Fruit fly (Drosophila melanogaster) whole organism, embryonic: ENCODE data around the gene CG34282.

Source experiments
- CG15073 ChIP-seq: fragments of 200-800 bp; sonication (Bioruptor generic); optimal IDR thresholded peaks from 2 replicates; lab custom pipeline; 2016; ENCODE audit warnings: missing biosample characterization, missing genetic modification characterization
- CG17186 ChIP-seq: fragments of 200-800 bp; sonication (Bioruptor generic); optimal IDR thresholded peaks from 3 replicates; lab custom pipeline; 2017; ENCODE audit warnings: missing biosample characterization, missing genetic modification reagents, missing genetic modification characterization
- CG18262 ChIP-seq: fragments of 200-800 bp; optimal IDR thresholded peaks from 3 replicates; lab custom pipeline; 2019; ENCODE audit warnings: missing biosample characterization, mild to moderate bottlenecking, missing genetic modification characterization, moderate library complexity
- CG18619 ChIP-seq: fragments of 200-800 bp; sonication (Bioruptor generic); optimal IDR thresholded peaks from 3 replicates; lab custom pipeline; 2017; ENCODE audit warnings: missing biosample characterization, mild to moderate bottlenecking, missing genetic modification characterization
- CG31441 ChIP-seq: fragments of 200-800 bp; sonication (Bioruptor generic); IDR thresholded peaks from 2 replicates; pipeline ENCODE4 v1.3.6; 2022; ENCODE audit warnings: missing biosample characterization, missing genetic modification characterization
- CG32772 ChIP-seq: fragments of 200-800 bp; sonication (Bioruptor generic); IDR thresholded peaks from 2 replicates; pipeline ENCODE4 v1.3.6; 2022; ENCODE audit warnings: missing biosample characterization, missing genetic modification characterization
- CG43689 ChIP-seq: fragments of 200-800 bp; sonication (Bioruptor generic); IDR thresholded peaks from 2 replicates; pipeline ENCODE4 v1.3.6; 2022; ENCODE audit warnings: missing biosample characterization, missing genetic modification characterization
- CG7556 ChIP-seq: fragments of 200-800 bp; sonication (Bioruptor generic); optimal IDR thresholded peaks from 2 replicates; lab custom pipeline; 2017; ENCODE audit warnings: missing biosample characterization, mild to moderate bottlenecking, missing genetic modification characterization
- CG7786 ChIP-seq: fragments of 200-800 bp; sonication (Bioruptor generic); optimal IDR thresholded peaks from 2 replicates; lab custom pipeline; 2016; ENCODE audit warnings: missing biosample characterization, missing genetic modification characterization
- CG8089 ChIP-seq: fragments of 200-800 bp; sonication (Bioruptor generic); optimal IDR thresholded peaks from 3 replicates; lab custom pipeline; 2016; ENCODE audit warnings: missing biosample characterization, missing genetic modification characterization
- CG9609 ChIP-seq: fragments of 200-800 bp; sonication (Bioruptor generic); optimal IDR thresholded peaks from 3 replicates; lab custom pipeline; 2016; ENCODE audit warnings: missing biosample characterization, missing genetic modification characterization
- CG9932 ChIP-seq: fragments of 200-800 bp; sonication (Bioruptor generic); IDR thresholded peaks from 2 replicates; pipeline ENCODE4 v1.3.6; 2022; ENCODE audit warnings: missing biosample characterization, missing genetic modification characterization
- Drgx ChIP-seq: fragments of 200-800 bp; sonication (Bioruptor generic); IDR thresholded peaks from 2 replicates; pipeline ENCODE4 v1.3.6; 2022; ENCODE audit warnings: missing biosample characterization, missing genetic modification characterization
- E2f1 ChIP-seq: fragments of 200-800 bp; sonication (Bioruptor generic); IDR thresholded peaks from 2 replicates; pipeline ENCODE4 v1.3.6; 2022; ENCODE audit warnings: missing biosample characterization, missing genetic modification characterization
- Ets65A ChIP-seq: fragments of 200-800 bp; sonication (Bioruptor generic); peaks from one replicate; lab custom pipeline; 2016; ENCODE audit warnings: missing biosample characterization, missing genetic modification characterization
- GATAe ChIP-seq: fragments of 200-800 bp; sonication (Bioruptor generic); conservative IDR thresholded peaks from 2 replicates; pipeline ENCODE4 v1.3.6; 2022; ENCODE audit warnings: missing biosample characterization, missing genetic modification characterization
- HHEX ChIP-seq: fragments of 200-800 bp; sonication (Bioruptor generic); optimal IDR thresholded peaks from 3 replicates; lab custom pipeline; 2017; ENCODE audit warnings: missing biosample characterization, mild to moderate bottlenecking, missing genetic modification characterization, missing genetic modification reagents
- Hey ChIP-seq: fragments of 200-800 bp; sonication (Bioruptor generic); optimal IDR thresholded peaks from 3 replicates; lab custom pipeline; 2018; ENCODE audit warnings: missing biosample characterization, mild to moderate bottlenecking, missing genetic modification characterization
- Hr78 ChIP-seq, 2 experiments: fragments of 200-800 bp in 1 of 2; fragments of >200 bp in 1 of 2; sonication (Bioruptor generic) in 1 of 2; optimal IDR thresholded peaks; 2 replicates each; lab custom pipeline; 2017 to 2019; ENCODE audit warnings: missing biosample characterization in 2 of 2, missing genetic modification characterization in 2 of 2, mild to moderate bottlenecking in 1 of 2, moderate library complexity in 1 of 2
- Kr ChIP-seq: fragments of 200-800 bp; sonication (Bioruptor generic); optimal IDR thresholded peaks from 2 replicates; lab custom pipeline; 2017; ENCODE audit warnings: missing biosample characterization, mild to moderate bottlenecking, missing genetic modification characterization
- Med ChIP-seq: fragments of 200-800 bp; sonication (Bioruptor generic); peaks from one replicate; lab custom pipeline; 2016; ENCODE audit warnings: missing biosample characterization, missing genetic modification characterization, mild to moderate bottlenecking, inconsistent platforms, moderate library complexity
- Mrtf ChIP-seq: fragments of 200-800 bp; sonication (Bioruptor generic); IDR thresholded peaks from 3 replicates; pipeline ENCODE4 v1.3.6; 2022; ENCODE audit warnings: missing biosample characterization, missing genetic modification characterization
- NFAT ChIP-seq: fragments of 200-800 bp; sonication (Bioruptor generic); IDR thresholded peaks from 2 replicates; pipeline ENCODE4 v1.3.6; 2022; ENCODE audit warnings: missing biosample characterization, missing genetic modification characterization
- Six4 ChIP-seq: fragments of 200-800 bp; sonication (Bioruptor generic); optimal IDR thresholded peaks from 2 replicates; lab custom pipeline; 2016; ENCODE audit warnings: missing biosample characterization, missing genetic modification characterization
- Stat92E ChIP-seq, 3 experiments: fragments of >200 bp in 2 of 3; fragments of 200-800 bp in 1 of 3; sonication (Bioruptor generic) in 1 of 3; optimal IDR thresholded peaks; 2 replicates each; lab custom pipeline; 2017 to 2019; ENCODE audit warnings: missing biosample characterization in 3 of 3, missing genetic modification characterization in 3 of 3, mild to moderate bottlenecking in 1 of 3, moderate library complexity in 1 of 3
- Xrp1 ChIP-seq: fragments of 200-800 bp; sonication (Bioruptor generic); IDR thresholded peaks from 2 replicates; pipeline ENCODE4 v1.3.6; 2022; ENCODE audit warnings: missing biosample characterization, missing genetic modification characterization
- ac ChIP-seq: fragments of 200-800 bp; sonication (Bioruptor generic); optimal IDR thresholded peaks from 3 replicates; lab custom pipeline; 2017; ENCODE audit warnings: missing biosample characterization, mild to moderate bottlenecking, missing genetic modification characterization
- ap ChIP-seq: fragments of 200-800 bp; sonication (Bioruptor generic); IDR thresholded peaks from 2 replicates; pipeline ENCODE4 v1.3.6; 2022; ENCODE audit warnings: missing biosample characterization, missing genetic modification characterization
- ase ChIP-seq: fragments of 200-800 bp; sonication (Bioruptor generic); IDR thresholded peaks from 3 replicates; pipeline ENCODE4 v1.3.6; 2022; ENCODE audit warnings: missing biosample characterization, missing genetic modification characterization
- crol ChIP-seq: fragments of 200-800 bp; sonication (Bioruptor generic); IDR thresholded peaks from 2 replicates; pipeline ENCODE4 v1.3.6; 2022; ENCODE audit warnings: missing biosample characterization, missing genetic modification characterization
- esg ChIP-seq: fragments of 200-800 bp; sonication (Bioruptor generic); conservative IDR thresholded peaks from 2 replicates; pipeline ENCODE4 v1.3.6; 2022; ENCODE audit warnings: missing biosample characterization, missing genetic modification characterization
- exex ChIP-seq: fragments of 200-800 bp; sonication (Bioruptor generic); optimal IDR thresholded peaks from 4 replicates; lab custom pipeline; 2018; ENCODE audit warnings: missing biosample characterization, mild to moderate bottlenecking, missing genetic modification characterization, moderate library complexity
- fd3F ChIP-seq: fragments of 200-800 bp; sonication (Bioruptor generic); optimal IDR thresholded peaks from 2 replicates; lab custom pipeline; 2018; ENCODE audit warnings: missing biosample characterization, mild to moderate bottlenecking, missing genetic modification characterization, moderate library complexity
- gfzf ChIP-seq: fragments of 200-800 bp; sonication (Bioruptor generic); optimal IDR thresholded peaks from 2 replicates; lab custom pipeline; 2016; ENCODE audit warnings: missing biosample characterization, mild to moderate bottlenecking, missing genetic modification characterization, moderate library complexity
- grn ChIP-seq: fragments of 200-800 bp; sonication (Bioruptor generic); optimal IDR thresholded peaks from 3 replicates; lab custom pipeline; 2017; ENCODE audit warnings: missing biosample characterization, missing genetic modification characterization
- jing ChIP-seq: fragments of 200-800 bp; sonication (Bioruptor generic); optimal IDR thresholded peaks from 2 replicates; lab custom pipeline; 2018; ENCODE audit warnings: missing biosample characterization, mild to moderate bottlenecking, missing genetic modification characterization
- kah ChIP-seq: fragments of 200-800 bp; sonication (Bioruptor generic); optimal IDR thresholded peaks from 2 replicates; lab custom pipeline; 2018; ENCODE audit warnings: missing biosample characterization, mild to moderate bottlenecking, missing genetic modification characterization
- kay ChIP-seq: fragments of 200-800 bp; sonication (Bioruptor generic); optimal IDR thresholded peaks from 2 replicates; lab custom pipeline; 2016; ENCODE audit warnings: missing biosample characterization, missing genetic modification characterization
- phol ChIP-seq: fragments of 200-800 bp; sonication (Bioruptor generic); optimal IDR thresholded peaks from 3 replicates; lab custom pipeline; 2018; ENCODE audit warnings: missing biosample characterization, mild to moderate bottlenecking, missing genetic modification characterization, moderate library complexity
- psq ChIP-seq: fragments of 200-800 bp; sonication (Bioruptor generic); optimal IDR thresholded peaks from 2 replicates; lab custom pipeline; 2017; ENCODE audit warnings: missing biosample characterization, missing genetic modification characterization
- row ChIP-seq: fragments of 200-800 bp; sonication (Bioruptor generic); IDR thresholded peaks from 3 replicates; pipeline ENCODE4 v1.3.6; 2022; ENCODE audit warnings: missing biosample characterization, missing genetic modification characterization
- schlank ChIP-seq: fragments of 200-800 bp; sonication (Bioruptor generic); optimal IDR thresholded peaks from 2 replicates; lab custom pipeline; 2018; ENCODE audit warnings: missing biosample characterization, mild to moderate bottlenecking, missing genetic modification characterization
- shn ChIP-seq: fragments of 200-800 bp; sonication (Bioruptor generic); optimal IDR thresholded peaks from 3 replicates; lab custom pipeline; 2016; ENCODE audit warnings: missing biosample characterization, missing genetic modification characterization
- sima ChIP-seq: fragments of 200-800 bp; sonication (Bioruptor generic); optimal IDR thresholded peaks from 2 replicates; lab custom pipeline; 2016; ENCODE audit warnings: missing biosample characterization, missing genetic modification characterization
- sqz ChIP-seq: fragments of 200-800 bp; sonication (Bioruptor generic); optimal IDR thresholded peaks from 3 replicates; lab custom pipeline; 2018; ENCODE audit warnings: missing biosample characterization, mild to moderate bottlenecking, missing genetic modification characterization

The CG34282 gene

DNA sequence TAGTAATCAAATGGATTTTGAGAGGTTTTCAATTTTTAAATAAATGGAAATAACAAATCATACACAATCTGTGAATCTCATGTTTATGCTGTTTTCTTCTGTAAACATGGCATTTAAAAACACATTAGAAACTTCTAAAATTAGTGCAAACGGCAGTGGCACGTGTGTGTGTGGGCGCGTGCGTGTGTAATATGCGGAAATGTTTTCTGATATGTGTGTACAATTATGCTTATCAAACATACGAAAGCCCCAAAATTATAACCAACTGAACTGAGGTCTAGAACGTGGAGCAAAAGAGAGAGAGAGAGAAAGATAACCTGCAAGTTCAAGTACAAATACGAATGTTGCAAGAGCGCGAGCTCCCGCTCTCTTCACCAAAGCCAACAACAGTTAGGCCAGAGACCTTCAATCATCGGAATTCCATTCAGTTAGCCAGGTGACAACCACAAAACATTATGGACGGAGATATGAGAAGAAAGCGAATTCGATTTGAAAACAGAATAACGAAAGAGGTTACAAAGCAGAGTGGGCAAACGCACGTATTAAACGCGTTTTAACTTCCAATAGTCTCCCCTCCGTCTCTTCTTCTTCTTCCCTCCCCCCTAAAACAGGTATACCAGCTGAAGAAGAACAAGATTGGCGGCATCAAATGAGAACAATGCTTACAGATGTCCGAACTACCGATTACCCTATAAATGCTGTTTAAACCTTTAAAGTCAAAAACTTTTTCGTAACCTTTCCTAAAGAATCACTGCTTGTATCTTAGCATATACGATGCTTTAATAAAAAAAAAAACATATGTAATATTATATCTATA lies 46.2 kb downstream of the CG34282 start (continued):
- TF ChIP-seq Drgx (GFP tag; lab: Robert Waterston, UW) (peak; percentile 92), CG15073 (GFP tag; lab: Kevin White, UChicago) (peak; percentile 67), esg (GFP tag; lab: Robert Waterston, UW) (peak; percentile 94), CG17186 (peak; percentile 72), CG8089 (GFP tag; lab: Kevin White, UChicago) (peak; percentile 52), ac (peak; percentile 45), Xrp1 (GFP tag; lab: Robert Waterston, UW) (peak; percentile 96), CG32772 (peak; percentile 96), phol (tag; lab: Kevin White, UChicago) (peak; percentile 95), Hr78 (GFP tag; optimal IDR thresholded peaks at IDR 0.05; lab: Kevin White, UChicago) (peak in 1 of 2 experiments; percentile 79), gfzf (GFP tag; lab: Kevin White, UChicago) (no peak), CG9932 (GFP tag; lab: Robert Waterston, UW) (peak; percentile 98), fd3F (GFP tag; lab: Kevin White, UChicago) (peak; percentile 97), schlank (tag; lab: Kevin White, UChicago) (peak; percentile 93), CG31441 (peak; percentile 97), grn (GFP tag; lab: Kevin White, UChicago) (no peak), NFAT (peak; percentile 97), Kr (GFP tag; lab: Kevin White, UChicago) (no peak), shn (GFP tag; lab: Kevin White, UChicago) (peak; percentile 57), exex (tag; lab: Kevin White, UChicago) (peak; percentile 81), ap (GFP tag; lab: Robert Waterston, UW) (peak; percentile 94), Mrtf (peak; percentile 95), ase (GFP tag; lab: Robert Waterston, UW) (peak; percentile 92), Stat92E (GFP tag; optimal IDR thresholded peaks at IDR 0.05; lab: Kevin White, UChicago) (peak in 1 of 3 experiments; percentile 78), CG9609 (peak; percentile 64), E2f1 (GFP tag; lab: Robert Waterston, UW) (peak; percentile 96), CG43689 (GFP tag; lab: Robert Waterston, UW) (peak; percentile 94), jing (GFP tag; lab: Kevin White, UChicago) (peak; percentile 90)

DNA sequence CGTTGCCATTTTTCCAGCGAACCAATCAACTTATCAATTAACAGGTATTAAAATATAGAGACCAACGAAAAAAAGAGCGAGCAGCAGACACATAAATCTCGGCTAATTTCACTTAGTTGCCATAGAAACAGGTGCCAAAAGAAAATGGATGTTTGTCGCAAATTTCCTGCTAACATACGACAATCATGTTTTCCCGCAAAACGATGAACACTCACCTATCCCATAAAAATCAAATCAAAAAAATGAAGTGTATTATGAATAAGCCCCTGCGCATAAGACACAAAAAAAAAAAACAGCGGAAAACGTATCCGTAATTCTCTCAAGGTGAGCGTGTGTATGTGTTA lies 46.8 kb downstream of the CG34282 start:
- TF ChIP-seq HHEX (GFP tag; lab: Kevin White, UChicago): no peak
- peak; percentile 30 for TF ChIP-seq CG7556 (GFP tag; lab: Kevin White, UChicago)
- peak; percentile 33 for TF ChIP-seq Hey
- TF ChIP-seq psq: peak; percentile 11
- TF ChIP-seq crol (GFP tag; lab: Robert Waterston, UW): peak; percentile 64; the same call in 1 of the 2 replicates
- TF ChIP-seq sqz (GFP tag; lab: Kevin White, UChicago): peak; percentile 15
- TF ChIP-seq sima (GFP tag; lab: Kevin White, UChicago): peak; percentile 3
- TF ChIP-seq CG31441: peak; percentile 4; the same call in 1 of the 2 replicates
- peak; percentile 24 for TF ChIP-seq grn (GFP tag; lab: Kevin White, UChicago)
- TF ChIP-seq row (GFP tag; lab: Robert Waterston, UW): no peak
- peak; percentile 42 for TF ChIP-seq CG18262 (tag; lab: Kevin White, UChicago)
- TF ChIP-seq CG7786: peak; percentile 44
- TF ChIP-seq GATAe (GFP tag; lab: Robert Waterston, UW): 0 out of 2 replicates have a peak, but pooled peaks have one; percentile 7
- TF ChIP-seq Med: peak; percentile 79
- TF ChIP-seq kah: no peak
- TF ChIP-seq Six4: no peak
- peak; percentile 85 for TF ChIP-seq Ets65A (GFP tag; lab: Kevin White, UChicago)
- TF ChIP-seq CG18619 (GFP tag; lab: Kevin White, UChicago): no peak
- peak; percentile 18 for TF ChIP-seq kay (GFP tag; lab: Kevin White, UChicago)
- TF ChIP-seq, all 482 proteins: peak for 14
